Worm (Caenorhabditis elegans): Measurements from ENCODE around the gene T23F6.3.

DNA sequence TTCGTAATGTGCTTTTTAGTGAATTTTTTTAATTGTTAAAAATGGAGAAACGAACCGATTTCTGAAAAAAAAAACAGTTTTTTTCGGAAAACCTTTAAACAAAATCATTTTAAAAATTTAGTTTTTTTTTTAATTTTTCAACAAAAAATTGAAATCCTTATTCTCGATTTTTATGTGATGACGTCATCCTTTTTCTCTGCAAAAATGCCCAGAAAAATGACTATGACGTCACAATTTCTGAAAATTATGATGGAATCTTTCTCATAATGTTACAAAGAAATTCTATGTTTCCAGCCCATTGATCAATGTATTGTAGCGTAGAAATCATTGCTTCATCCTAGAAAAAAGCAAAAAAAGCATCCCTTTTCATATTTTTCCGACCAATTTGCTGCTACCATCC lies 35.3 kb downstream of the T23F6.3 start:
- no peak for TF ChIP-seq T22C8.4 (GFP tag; IDR thresholded peaks at IDR 0.05)
- TF ChIP-seq med-1 (GFP tag; optimal IDR thresholded peaks at IDR 0.05; ENCODE audit: insufficient read depth): no peak
- TF ChIP-seq cog-1 (tag; optimal IDR thresholded peaks at IDR 0.05): no peak
- no peak for TF ChIP-seq ref-1 (GFP tag; conservative IDR thresholded peaks at IDR 0.05)
- no peak for TF ChIP-seq ztf-29 (GFP tag; IDR thresholded peaks at IDR 0.05)
- no peak for TF ChIP-seq flt-1 (GFP tag; IDR thresholded peaks at IDR 0.05)
